Worm (Caenorhabditis elegans) whole organism, young adult: ENCODE measurements around the gene T26G10.3.

Experiments used
- madf-3 ChIP-seq: fragments of 200-800 bp; sonication (Bioruptor generic); IDR thresholded peaks from 2 replicates; pipeline ENCODE4 v1.3.6; 2022; ENCODE audit warnings: missing genetic modification reagents, missing genetic modification characterization, missing compliant biosample characterization
- sdz-38 ChIP-seq: sonication (generic microtip); optimal IDR thresholded peaks from 2 replicates; lab custom pipeline; 2016; ENCODE audit warnings: missing genotype, missing genetic modification characterization, missing compliant biosample characterization
- snpc-1.1 ChIP-seq: sonication (generic microtip); optimal IDR thresholded peaks from 2 replicates; lab custom pipeline; 2017; ENCODE audit warnings: missing genetic modification characterization, mild to moderate bottlenecking, missing compliant biosample characterization, antibody characterized with exemption, moderate library complexity, missing genotype, missing genetic modification reagents; ENCODE audit not compliant: insufficient read depth
- sptf-2 ChIP-seq: fragments of 200-800 bp; sonication (Bioruptor generic); optimal IDR thresholded peaks from 2 replicates; lab custom pipeline; 2018; ENCODE audit warnings: mild to moderate bottlenecking, missing genetic modification characterization, missing compliant biosample characterization
- unc-130 ChIP-seq: sonication (generic microtip); optimal IDR thresholded peaks from 2 replicates; lab custom pipeline; 2016; ENCODE audit warnings: missing genetic modification reagents, missing genetic modification characterization, missing compliant biosample characterization

DNA sequence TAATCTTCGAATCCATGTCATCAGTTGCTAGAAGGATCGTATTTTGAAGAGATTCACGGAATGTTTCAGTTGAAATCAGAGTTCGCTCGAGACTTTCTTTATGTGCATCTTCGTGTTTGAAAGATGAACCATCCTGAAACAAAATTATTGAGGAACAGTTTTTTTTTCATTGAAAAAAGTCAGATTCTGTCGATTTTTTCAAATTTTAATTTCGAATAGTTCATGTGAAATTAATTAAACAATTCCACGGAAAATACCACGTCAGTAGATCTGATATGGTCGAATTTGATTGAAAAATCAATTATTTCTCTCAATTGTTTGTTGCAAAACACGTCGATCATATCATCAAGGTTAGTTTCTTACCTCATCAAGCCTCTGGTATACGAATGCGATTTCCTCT is 26.2 kb upstream of the T26G10.3 start, which contains the start of gene F54C8.1:
- TF ChIP-seq madf-3 (GFP tag; lab: Robert Waterston, UW) (no peak), snpc-1.1 (tag; lab: Kevin White, UChicago) (no peak), sdz-38 (tag; lab: Kevin White, UChicago) (no peak), sptf-2 (no peak), unc-130 (GFP tag; lab: Kevin White, UChicago) (no peak)
